Worm (Caenorhabditis elegans) whole organism, late embryonic: Measurements from ENCODE around the gene sgo-1.

Source experiments
- F13H6.1 ChIP-seq: sonication (generic microtip); optimal IDR thresholded peaks from 2 replicates; lab custom pipeline; 2016; ENCODE audit warnings: missing genetic modification characterization, missing compliant biosample characterization
- ceh-18 ChIP-seq: sonication (generic microtip); optimal IDR thresholded peaks from 2 replicates; lab custom pipeline; 2016; ENCODE audit warnings: missing genetic modification characterization, missing compliant biosample characterization
- ceh-2 ChIP-seq: sonication (generic microtip); optimal IDR thresholded peaks from 2 replicates; lab custom pipeline; 2016; ENCODE audit warnings: missing genotype, missing genetic modification characterization, missing compliant biosample characterization
- gmeb-2 ChIP-seq: sonication (generic microtip); optimal IDR thresholded peaks from 2 replicates; lab custom pipeline; 2016; ENCODE audit warnings: missing genetic modification characterization, inconsistent platforms, missing compliant biosample characterization
- hlh-8 ChIP-seq: sonication (generic microtip); optimal IDR thresholded peaks from 2 replicates; lab custom pipeline; 2016; ENCODE audit warnings: missing genotype, missing genetic modification characterization, missing compliant biosample characterization
- lin-11 ChIP-seq: fragments of 200-800 bp; sonication (Bioruptor generic); optimal IDR thresholded peaks from 2 replicates; lab custom pipeline; 2018; ENCODE audit warnings: mild to moderate bottlenecking, missing genetic modification characterization, missing compliant biosample characterization
- madf-2 ChIP-seq: sonication (generic microtip); optimal IDR thresholded peaks from 2 replicates; lab custom pipeline; 2017; ENCODE audit warnings: missing genetic modification characterization, missing compliant biosample characterization
- pqm-1 ChIP-seq: sonication (generic microtip); optimal IDR thresholded peaks from 2 replicates; lab custom pipeline; 2016; ENCODE audit warnings: missing genetic modification characterization, missing compliant biosample characterization
- sox-2 ChIP-seq: fragments of 200-800 bp; sonication (Bioruptor generic); IDR thresholded peaks from 2 replicates; pipeline ENCODE4 v1.3.6; 2022; ENCODE audit warnings: missing genetic modification reagents, missing genetic modification characterization, missing compliant biosample characterization
- tbx-2 ChIP-seq: sonication (generic microtip); optimal IDR thresholded peaks from 2 replicates; lab custom pipeline; 2016; ENCODE audit warnings: missing genetic modification characterization, missing compliant biosample characterization
- zip-5 ChIP-seq: sonication (generic microtip); optimal IDR thresholded peaks from 2 replicates; lab custom pipeline; 2016; ENCODE audit warnings: missing genetic modification characterization, missing compliant biosample characterization
- ztf-16 ChIP-seq: sonication (generic microtip); optimal IDR thresholded peaks from 2 replicates; lab custom pipeline; 2017; ENCODE audit warnings: missing genetic modification characterization, missing compliant biosample characterization

DNA sequence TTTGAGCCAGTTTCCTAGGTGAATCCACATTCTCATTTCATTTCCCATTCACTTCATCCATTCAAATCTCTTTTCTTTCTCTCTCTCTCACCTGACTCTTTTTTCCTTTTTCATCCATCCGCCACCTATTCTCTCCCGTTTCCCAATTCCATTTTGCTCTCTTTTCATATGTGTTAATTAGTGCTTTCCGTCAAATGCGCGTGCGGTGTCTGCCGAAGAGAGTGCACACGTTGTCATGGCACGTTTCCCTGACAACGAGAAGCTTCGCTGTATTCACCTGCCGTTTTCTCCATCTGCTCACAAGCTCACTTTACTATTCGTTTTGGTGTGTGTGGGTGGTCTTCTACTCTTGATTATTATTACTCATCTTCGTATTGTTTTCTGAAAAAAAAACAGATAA is 43.6 kb upstream of the sgo-1 start:
- TF ChIP-seq sox-2 (GFP tag; lab: Robert Waterston, UW) (no peak), lin-11 (tag; lab: Kevin White, UChicago) (no peak), zip-5 (tag; lab: Kevin White, UChicago) (no peak), ceh-18 (tag; lab: Kevin White, UChicago) (no peak), ztf-16 (tag; lab: Kevin White, UChicago) (no peak), hlh-8 (no peak), pqm-1 (no peak), F13H6.1 (tag; lab: Kevin White, UChicago) (no peak), madf-2 (no peak), tbx-2 (tag; lab: Kevin White, UChicago) (no peak), gmeb-2 (tag; lab: Kevin White, UChicago) (no peak), ceh-2 (tag; lab: Kevin White, UChicago) (no peak)
